Worm (Caenorhabditis elegans) whole organism, early embryonic: ENCODE measurements around the gene F35H8.2.

ENCODE experiments used
- ama-1 ChIP-seq: fragments of 150-350 bp; optimal IDR thresholded peaks from 2 replicates; lab custom pipeline; 2014
- hmbx-1 ChIP-seq: sonication (generic microtip); optimal IDR thresholded peaks from 2 replicates; lab custom pipeline; 2016; ENCODE audit warnings: mild to moderate bottlenecking, missing genetic modification characterization, missing compliant biosample characterization
- hmg-4 ChIP-seq: fragments of 200-800 bp; sonication (Bioruptor generic); optimal IDR thresholded peaks from 2 replicates; lab custom pipeline; 2018; ENCODE audit warnings: mild to moderate bottlenecking, missing genetic modification characterization, missing compliant biosample characterization
- tra-4 ChIP-seq: sonication (generic microtip); optimal IDR thresholded peaks from 2 replicates; lab custom pipeline; 2017; ENCODE audit warnings: missing genetic modification characterization, missing compliant biosample characterization

DNA sequence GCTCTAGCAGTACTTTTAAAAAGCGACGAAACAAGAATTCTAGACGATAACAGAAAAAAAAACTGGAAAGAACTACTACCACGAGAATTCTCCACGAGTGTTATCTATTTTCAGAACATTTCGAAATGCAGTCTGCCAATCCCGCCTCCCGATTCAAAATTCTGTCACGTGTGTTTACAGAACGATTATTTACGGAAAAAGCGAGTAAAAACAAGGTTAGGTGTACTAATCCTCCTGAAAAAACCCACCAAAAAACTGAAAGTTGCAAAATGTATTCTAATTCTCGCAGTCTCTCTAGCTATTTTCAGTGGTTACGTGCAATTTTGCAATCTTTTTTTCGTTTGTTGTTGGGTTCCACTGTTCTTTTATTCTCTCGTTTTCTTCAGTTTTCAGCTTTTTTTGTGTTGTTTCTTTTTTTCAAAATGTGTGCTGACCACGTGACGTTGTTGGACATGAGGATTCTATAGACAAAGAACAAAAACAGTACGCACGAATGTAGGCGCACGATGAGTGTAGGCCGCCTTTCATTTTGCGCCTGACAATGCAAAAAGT lies 51.3 kb downstream of the F35H8.2 start:
- TF ChIP-seq ama-1 (lab: Kevin White, UChicago): no peak
- TF ChIP-seq tra-4 (tag; lab: Kevin White, UChicago): no peak
- no peak for TF ChIP-seq hmbx-1
- no peak for TF ChIP-seq hmg-4
